Worm (Caenorhabditis elegans): ENCODE measurements around the gene C18A11.2.

The C18A11.2 gene

ce11 chrX:8026709-8027108, 40.7 kb upstream of the C18A11.2 start (continued):
- TF ChIP-seq F10B5.3 (tag; optimal IDR thresholded peaks at IDR 0.05) (no peak), ceh-32 (tag; optimal IDR thresholded peaks at IDR 0.05; ENCODE audit: poor library complexity) (no peak), lin-38 (GFP tag; IDR thresholded peaks at IDR 0.05) (no peak), nhr-237 (tag; optimal IDR thresholded peaks at IDR 0.05) (no peak), ama-1 (optimal IDR thresholded peaks at IDR 0.05) (peak; percentile 53), fkh-10 (GFP tag; optimal IDR thresholded peaks at IDR 0.05) (no peak), Y75B8A.6 (GFP tag; IDR thresholded peaks at IDR 0.05) (no peak), F49E8.2 (tag; optimal IDR thresholded peaks at IDR 0.05; ENCODE audit: borderline replicate concordance) (no peak), lin-39 (tag; optimal IDR thresholded peaks at IDR 0.05) (no peak), lin-29 (GFP tag; IDR thresholded peaks at IDR 0.05) (no peak), ceh-62 (tag; optimal IDR thresholded peaks at IDR 0.05) (no peak), mdl-1 (tag; optimal IDR thresholded peaks at IDR 0.05) (peak in 1 of 2 experiments; percentile 44), attf-4 (tag; optimal IDR thresholded peaks at IDR 0.05) (no peak), dve-1 (tag; optimal IDR thresholded peaks at IDR 0.05; ENCODE audit: insufficient read depth) (peak; percentile 45), ctbp-1 (GFP tag; IDR thresholded peaks at IDR 0.05) (no peak), dmd-9 (GFP tag; IDR thresholded peaks at IDR 0.05) (no peak), tra-1 (GFP tag; IDR thresholded peaks at IDR 0.05) (no peak), lin-13 (GFP tag; optimal IDR thresholded peaks at IDR 0.05) (no peak), cey-2 (tag; optimal IDR thresholded peaks at IDR 0.05; ENCODE audit: borderline replicate concordance, insufficient read depth) (no peak), gei-8 (GFP tag; optimal IDR thresholded peaks at IDR 0.05) (no peak), R02D3.7 (tag; optimal IDR thresholded peaks at IDR 0.05) (no peak), skn-1 (tag; optimal IDR thresholded peaks at IDR 0.05) (no peak), ceh-20 (GFP tag; IDR thresholded peaks at IDR 0.05) (no peak), ztf-7 (tag; optimal IDR thresholded peaks at IDR 0.05) (no peak), D1046.2 (GFP tag; IDR thresholded peaks at IDR 0.05) (no peak), snpc-4 (tag; optimal IDR thresholded peaks at IDR 0.05) (no peak), madf-9 (GFP tag; conservative IDR thresholded peaks at IDR 0.05) (no peak), Y5F2A.4 (GFP tag; optimal IDR thresholded peaks at IDR 0.05) (no peak), nhr-111 (GFP tag; optimal IDR thresholded peaks at IDR 0.05) (no peak), lin-1 (GFP tag; IDR thresholded peaks at IDR 0.05) (no peak), mdt-29 (GFP tag; IDR thresholded peaks at IDR 0.05) (peak; percentile 23; the same call in 1 of the 2 replicates), F26F4.8 (GFP tag; conservative IDR thresholded peaks at IDR 0.05) (no peak), nhr-28 (tag; optimal IDR thresholded peaks at IDR 0.05) (peak; percentile 88), nhr-10 (tag; optimal IDR thresholded peaks at IDR 0.05) (no peak), T20F7.1 (GFP tag; optimal IDR thresholded peaks at IDR 0.05) (no peak), zag-1 (tag; optimal IDR thresholded peaks at IDR 0.05) (no peak), zip-11 (GFP tag; IDR thresholded peaks at IDR 0.05) (no peak), zfp-2 (tag; optimal IDR thresholded peaks at IDR 0.05) (no peak), nhr-42 (GFP tag; IDR thresholded peaks at IDR 0.05) (no peak), mes-2 (tag; optimal IDR thresholded peaks at IDR 0.05; ENCODE audit: poor library complexity, severe bottlenecking) (no peak), ZK337.2 (GFP tag; IDR thresholded peaks at IDR 0.05) (no peak), daf-8 (GFP tag; IDR thresholded peaks at IDR 0.05) (no peak), fos-1 (tag; optimal IDR thresholded peaks at IDR 0.05) (no peak), mep-1 (tag; optimal IDR thresholded peaks at IDR 0.05) (no peak), T26A8.4 (GFP tag; IDR thresholded peaks at IDR 0.05) (no peak), ceh-44 (GFP tag; IDR thresholded peaks at IDR 0.05) (no peak), egl-43 (GFP tag; IDR thresholded peaks at IDR 0.05) (no peak), sdz-12 (GFP tag; optimal IDR thresholded peaks at IDR 0.05) (no peak), madf-5 (GFP tag; IDR thresholded peaks at IDR 0.05) (no peak), snpc-1.2 (GFP tag; IDR thresholded peaks at IDR 0.05) (no peak), nhr-25 (tag; optimal IDR thresholded peaks at IDR 0.05; ENCODE audit: borderline replicate concordance, insufficient read depth) (no peak), nhr-11 (tag; optimal IDR thresholded peaks at IDR 0.05) (peak; percentile 8)
